Worm (Caenorhabditis elegans) whole organism, young adult: Measurements from ENCODE around the gene C04F5.9.

ENCODE experiments used
- F10E7.11 ChIP-seq: sonication (generic microtip); optimal IDR thresholded peaks from 2 replicates; lab custom pipeline; 2017; ENCODE audit warnings: mild to moderate bottlenecking, missing genetic modification characterization, moderate library complexity, missing compliant biosample characterization
- F23B12.7 ChIP-seq: sonication (generic microtip); optimal IDR thresholded peaks from 2 replicates; lab custom pipeline; 2017; ENCODE audit warnings: missing genetic modification characterization, mild to moderate bottlenecking, missing compliant biosample characterization, antibody characterized with exemption, moderate library complexity; ENCODE audit not compliant: insufficient read depth
- K11D2.4 ChIP-seq: fragments of 200-800 bp; sonication (Bioruptor generic); IDR thresholded peaks from 2 replicates; pipeline ENCODE4 v1.3.6; 2022; ENCODE audit warnings: missing genetic modification reagents, missing genetic modification characterization, missing compliant biosample characterization
- Y67H2A.10 ChIP-seq: fragments of 200-800 bp; sonication (Bioruptor generic); conservative IDR thresholded peaks from 2 replicates; pipeline ENCODE4 v1.3.6; 2022; ENCODE audit warnings: missing genetic modification reagents, missing genetic modification characterization, missing compliant biosample characterization
- Y79H2A.3 ChIP-seq: fragments of 200-800 bp; sonication (Bioruptor generic); conservative IDR thresholded peaks from 2 replicates; pipeline ENCODE4 v1.3.6; 2022; ENCODE audit warnings: missing genetic modification reagents, missing genetic modification characterization, missing compliant biosample characterization
- ama-1 ChIP-seq, 3 experiments: fragments of 150-350 bp in 1 of 3; sonication (generic microtip) in 2 of 3; optimal IDR thresholded peaks; 2 replicates each; lab custom pipeline; 2014 to 2018; ENCODE audit warnings: missing biosample characterization in 2 of 3, missing genetic modification characterization in 2 of 3, missing genetic modification reagents in 2 of 3
- let-526 ChIP-seq: fragments of 200-800 bp; sonication (Bioruptor generic); IDR thresholded peaks from 2 replicates; pipeline ENCODE4 v1.3.6; 2022; ENCODE audit warnings: missing genetic modification reagents, missing genetic modification characterization, missing compliant biosample characterization
- lir-1 ChIP-seq: fragments of 200-800 bp; sonication (Bioruptor generic); conservative IDR thresholded peaks from 2 replicates; pipeline ENCODE4 v1.3.6; 2022; ENCODE audit warnings: missing genetic modification reagents, missing genetic modification characterization, missing compliant biosample characterization
- madf-6 ChIP-seq: fragments of 200-800 bp; sonication (Bioruptor generic); IDR thresholded peaks from 2 replicates; pipeline ENCODE4 v1.3.6; 2022; ENCODE audit warnings: missing genetic modification reagents, missing genetic modification characterization, missing compliant biosample characterization

DNA sequence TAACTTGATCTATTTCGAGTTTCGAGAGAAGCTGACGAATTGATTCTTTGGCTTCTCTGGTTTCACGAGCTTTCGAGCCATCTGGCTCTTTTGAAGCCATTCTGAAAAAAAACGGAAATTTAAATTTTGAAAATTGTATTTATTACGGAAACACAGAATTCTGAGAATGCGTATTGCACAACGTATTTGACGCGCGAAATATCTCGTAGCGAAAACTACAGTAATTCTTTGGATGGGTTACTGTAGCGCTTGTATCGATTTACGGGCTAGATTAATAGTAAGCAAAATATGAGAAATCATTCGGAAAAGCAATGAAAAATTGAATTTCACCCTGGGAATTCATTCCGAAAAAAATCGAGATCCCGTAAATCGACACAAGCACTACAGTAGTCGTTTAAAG lies 5.4 kb downstream of the C04F5.9 start, which contains the start of gene C04F5.8:
- TF ChIP-seq Y67H2A.10 (GFP tag; lab: Robert Waterston, UW) (no peak), let-526 (GFP tag; lab: Robert Waterston, UW) (no peak), F10E7.11 (tag; lab: Kevin White, UChicago) (no peak), ama-1 (optimal IDR thresholded peaks at IDR 0.05; lab: Kevin White, UChicago) (no peak), ama-1 (GFP tag; optimal IDR thresholded peaks at IDR 0.05; lab: Kevin White, UChicago) (no peak), K11D2.4 (GFP tag; lab: Robert Waterston, UW) (no peak), F23B12.7 (tag; lab: Kevin White, UChicago) (no peak), madf-6 (GFP tag; lab: Robert Waterston, UW) (no peak), Y79H2A.3 (GFP tag; lab: Robert Waterston, UW) (no peak), lir-1 (GFP tag; lab: Robert Waterston, UW) (no peak)
